Fruit fly (Drosophila melanogaster): Measurements from ENCODE around the gene CG1503.

Gene CG1503

dm6 chrX:21124176-21124575, 18.0 kb upstream of the CG1503 start (continued):
- TF ChIP-seq Spps (tag; optimal IDR thresholded peaks at IDR 0.05) (peak; percentile 18), CG2875 (GFP tag; optimal IDR thresholded peaks at IDR 0.05) (peak; percentile 40), cad (GFP tag; optimal IDR thresholded peaks at IDR 0.05) (no peak), CG12236 (GFP tag; optimal IDR thresholded peaks at IDR 0.05) (peak; percentile 14), CG1024 (GFP tag; IDR thresholded peaks at IDR 0.05) (no peak), Antp (GFP tag; optimal IDR thresholded peaks at IDR 0.05) (peak; percentile 32), Hr51 (GFP tag; optimal IDR thresholded peaks at IDR 0.05) (peak; percentile 55 to 82), sd (tag; optimal IDR thresholded peaks at IDR 0.05) (no peak), CG9817 (tag; optimal IDR thresholded peaks at IDR 0.05) (peak; percentile 66), slou (GFP tag; optimal IDR thresholded peaks at IDR 0.05) (peak; percentile 45), CG8478 (optimal IDR thresholded peaks at IDR 0.05) (no peak), CG10209 (GFP tag; optimal IDR thresholded peaks at IDR 0.05) (peak; percentile 55), twi (tag; optimal IDR thresholded peaks at IDR 0.05) (no peak), CG6175 (GFP tag; IDR thresholded peaks at IDR 0.05) (0 out of 3 replicates have a peak, but pooled peaks have one; percentile 18), Mad (GFP tag; optimal IDR thresholded peaks at IDR 0.05) (peak; percentile 42), grau (tag; optimal IDR thresholded peaks at IDR 0.05) (peak; percentile 77), CG12942 (GFP tag; optimal IDR thresholded peaks at IDR 0.05) (peak; percentile 49), ac (GFP tag; optimal IDR thresholded peaks at IDR 0.05) (no peak), Ets65A (GFP tag) (peak; percentile 84), CG18619 (GFP tag; optimal IDR thresholded peaks at IDR 0.05) (peak; percentile 56), Sry-β (GFP tag; optimal IDR thresholded peaks at IDR 0.05) (no peak), Kr (GFP tag; optimal IDR thresholded peaks at IDR 0.05) (no peak), Pdp1 (GFP tag; optimal IDR thresholded peaks at IDR 0.05) (peak; percentile 35 to 61), HLH3B (GFP tag; IDR thresholded peaks at IDR 0.05) (no peak; the same call in 1 of the 2 replicates), usp (GFP tag; optimal IDR thresholded peaks at IDR 0.05) (no peak), CG34376 (GFP tag; optimal IDR thresholded peaks at IDR 0.05) (no peak), CG9876 (GFP tag; optimal IDR thresholded peaks at IDR 0.05) (no peak), CG1603 (tag; optimal IDR thresholded peaks at IDR 0.05) (peak; percentile 79), zen (tag; optimal IDR thresholded peaks at IDR 0.05) (peak; percentile 54), Dad (GFP tag; optimal IDR thresholded peaks at IDR 0.05) (peak; percentile 25), CG31388 (GFP tag; optimal IDR thresholded peaks at IDR 0.05) (no peak), danr (GFP tag; IDR thresholded peaks at IDR 0.05) (no peak), Blimp-1 (GFP tag; optimal IDR thresholded peaks at IDR 0.05) (peak; percentile 96), pum (GFP tag; optimal IDR thresholded peaks at IDR 0.05) (peak; percentile 31), Sin3A (optimal IDR thresholded peaks at IDR 0.05) (no peak), Hr78 (GFP tag; optimal IDR thresholded peaks at IDR 0.05) (no peak), Usf (GFP tag; optimal IDR thresholded peaks at IDR 0.05) (no peak), gro (GFP tag; optimal IDR thresholded peaks at IDR 0.05) (no peak), en (GFP tag; optimal IDR thresholded peaks at IDR 0.05) (no peak), Trl (optimal IDR thresholded peaks at IDR 0.05) (no peak), Trl (GFP tag; optimal IDR thresholded peaks at IDR 0.05) (peak; percentile 37), bigmax (GFP tag; optimal IDR thresholded peaks at IDR 0.05) (no peak), lbe (GFP tag; optimal IDR thresholded peaks at IDR 0.05) (peak; percentile 79), dysf (GFP tag; IDR thresholded peaks at IDR 0.05) (peak; percentile 77), CG2202 (tag; optimal IDR thresholded peaks at IDR 0.05) (peak; percentile 48), Hsf (GFP tag; optimal IDR thresholded peaks at IDR 0.05) (peak; percentile 75), Aef1 (GFP tag; IDR thresholded peaks at IDR 0.05) (peak; percentile 63), chn (GFP tag; optimal IDR thresholded peaks at IDR 0.05) (peak; percentile 50), schlank (tag; optimal IDR thresholded peaks at IDR 0.05) (peak; percentile 13), cato (GFP tag; optimal IDR thresholded peaks at IDR 0.05; ENCODE audit: borderline replicate concordance) (peak; percentile 53), CG8765 (GFP tag; IDR thresholded peaks at IDR 0.05) (no peak), peb (GFP tag; IDR thresholded peaks at IDR 0.05) (no peak), Jarid2 (GFP tag; optimal IDR thresholded peaks at IDR 0.05) (peak; percentile 0)
